ENCODE assay signal across 3 fruit fly cellular contexts in the genomic region with DNA sequence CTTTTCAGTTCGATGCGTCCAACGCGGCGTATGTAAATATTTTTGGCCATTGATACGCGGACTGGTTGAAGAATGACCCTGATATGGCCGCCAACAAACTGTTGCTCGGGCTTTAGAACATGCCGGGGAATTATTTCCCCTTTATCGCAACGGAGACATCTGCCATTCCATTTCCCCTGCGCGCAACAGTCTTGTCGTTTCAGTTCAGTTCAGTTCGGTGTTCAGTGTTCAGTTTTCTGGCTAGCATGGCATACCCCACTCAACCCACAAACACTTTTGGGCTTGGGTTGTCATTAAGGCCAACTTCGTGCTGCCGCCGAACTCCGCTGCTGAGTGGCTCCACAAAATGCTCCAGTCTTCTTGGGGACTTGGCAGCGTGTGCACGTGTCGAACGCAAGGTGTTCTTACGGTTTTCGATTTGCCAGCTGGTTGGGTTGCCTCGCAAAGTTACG.
TF ChIP-seq lines count a peak whose summit lies in the region.

A gene (plus strand): TSS at position 402 of the 452 bp plus-strand sequence.

- no peak for TF ChIP-seq CTCF in whole organism, embryonic (GFP tag; optimal IDR thresholded peaks at IDR 0.05; lab: Kevin White, UChicago)

TF ChIP-seq in whole organism, adult, 20 proteins besides CTCF, POLR2A, EP300 and RAD21:
- no peak for TF ChIP-seq CG11617 (GFP tag; optimal IDR thresholded peaks at IDR 0.05; lab: Kevin White, UChicago)
- TF ChIP-seq kay (GFP tag; lab: Kevin White, UChicago; ENCODE audit: borderline replicate concordance), result no peak
- no peak for TF ChIP-seq toe (GFP tag; optimal IDR thresholded peaks at IDR 0.05; lab: Kevin White, UChicago)
- TF ChIP-seq Hr96 (GFP tag; optimal IDR thresholded peaks at IDR 0.05; lab: Kevin White, UChicago), result no peak
- TF ChIP-seq ovo (GFP tag; optimal IDR thresholded peaks at IDR 0.05; lab: Kevin White, UChicago), result no peak
- TF ChIP-seq pad (GFP tag; optimal IDR thresholded peaks at IDR 0.05; lab: Kevin White, UChicago), result peak; percentile 84
- no peak for TF ChIP-seq tj (GFP tag; optimal IDR thresholded peaks at IDR 0.05; lab: Kevin White, UChicago)
- TF ChIP-seq CG33017 (tag; optimal IDR thresholded peaks at IDR 0.05; lab: Kevin White, UChicago), result no peak

TF ChIP-seq in whole organism, embryonic, 481 proteins besides CTCF, POLR2A, EP300 and RAD21:
- no peak for TF ChIP-seq Drgx (GFP tag; IDR thresholded peaks at IDR 0.05; lab: Robert Waterston, UW)
- peak; percentile 11 for TF ChIP-seq abd-A (tag; optimal IDR thresholded peaks at IDR 0.05; lab: Kevin White, UChicago)
- peak; percentile 75 for TF ChIP-seq Deaf1 (tag; optimal IDR thresholded peaks at IDR 0.05; lab: Kevin White, UChicago)
- TF ChIP-seq CG5180 (GFP tag; optimal IDR thresholded peaks at IDR 0.05; lab: Kevin White, UChicago), result peak; percentile 88
- TF ChIP-seq scrt (GFP tag; optimal IDR thresholded peaks at IDR 0.05; lab: Kevin White, UChicago), result peak; percentile 97

TF ChIP-seq in whole organism, pupa, 21 proteins besides CTCF, POLR2A, EP300 and RAD21:
- peak; percentile 40; the same call in 1 of the 2 replicates for TF ChIP-seq CG12605 (GFP tag; IDR thresholded peaks at IDR 0.05; lab: Robert Waterston, UW)
- TF ChIP-seq rn (GFP tag; IDR thresholded peaks at IDR 0.05; lab: Robert Waterston, UW), result no peak
- no peak for TF ChIP-seq CG14655 (GFP tag; optimal IDR thresholded peaks at IDR 0.05; lab: Kevin White, UChicago)
- TF ChIP-seq CG13204 (GFP tag; optimal IDR thresholded peaks at IDR 0.05; lab: Kevin White, UChicago), result no peak
- no peak for TF ChIP-seq gl (tag; optimal IDR thresholded peaks at IDR 0.05; lab: Kevin White, UChicago)
- no peak for TF ChIP-seq Snoo (tag; optimal IDR thresholded peaks at IDR 0.05; lab: Kevin White, UChicago)
